Fruit fly (Drosophila melanogaster) whole organism, adult: Measurements from ENCODE around the gene CG34367.

Experiments
- CG11617 ChIP-seq: fragments of 200-800 bp; sonication (Bioruptor generic); optimal IDR thresholded peaks from 2 replicates; lab custom pipeline; 2017; ENCODE audit warnings: mild to moderate bottlenecking, missing biosample characterization, missing genetic modification reagents, missing genetic modification characterization
- CG12768 ChIP-seq: fragments of 200-800 bp; sonication (Bioruptor generic); optimal IDR thresholded peaks from 2 replicates; lab custom pipeline; 2017; ENCODE audit warnings: missing biosample characterization, missing genetic modification characterization, mild to moderate bottlenecking, moderate library complexity, missing genetic modification reagents
- CG14711 ChIP-seq: fragments of 200-800 bp; sonication (Bioruptor generic); optimal IDR thresholded peaks from 2 replicates; lab custom pipeline; 2018; ENCODE audit warnings: missing biosample characterization, mild to moderate bottlenecking, missing genetic modification characterization, moderate library complexity
- CG1620 ChIP-seq: fragments of 200-800 bp; sonication (Bioruptor generic); optimal IDR thresholded peaks from 2 replicates; lab custom pipeline; 2016; ENCODE audit warnings: missing biosample characterization, missing genetic modification characterization
- CG7101 ChIP-seq: fragments of 200-800 bp; sonication (Bioruptor generic); optimal IDR thresholded peaks from 2 replicates; lab custom pipeline; 2018; ENCODE audit warnings: missing biosample characterization, mild to moderate bottlenecking, missing genetic modification characterization, moderate library complexity
- Clk ChIP-seq: fragments of 200-800 bp; sonication (Bioruptor generic); optimal IDR thresholded peaks from 2 replicates; lab custom pipeline; 2017; ENCODE audit warnings: missing biosample characterization, missing genetic modification characterization
- Mnt ChIP-seq: fragments of 200-800 bp; sonication (Bioruptor generic); optimal IDR thresholded peaks from 2 replicates; lab custom pipeline; 2016; ENCODE audit warnings: missing biosample characterization, mild to moderate bottlenecking, missing genetic modification characterization
- bab1 ChIP-seq: fragments of 200-800 bp; sonication (Bioruptor generic); optimal IDR thresholded peaks from 3 replicates; lab custom pipeline; 2019; ENCODE audit warnings: missing biosample characterization, mild to moderate bottlenecking, missing genetic modification characterization, moderate library complexity
- cic ChIP-seq: fragments of 200-800 bp; sonication (Bioruptor generic); optimal IDR thresholded peaks from 2 replicates; lab custom pipeline; 2017; ENCODE audit warnings: missing biosample characterization, mild to moderate bottlenecking, missing genetic modification characterization, moderate library complexity
- cnc ChIP-seq, 2 experiments: fragments of >200 bp; optimal IDR thresholded peaks; 2 replicates each; lab custom pipeline; 2017
- kay ChIP-seq: fragments of 200-800 bp; sonication (Bioruptor generic); peaks from one replicate; lab custom pipeline; 2016; ENCODE audit warnings: missing biosample characterization, missing genetic modification characterization, borderline replicate concordance
- ovo ChIP-seq: fragments of 200-800 bp; sonication (Bioruptor generic); optimal IDR thresholded peaks from 2 replicates; lab custom pipeline; 2016; ENCODE audit warnings: missing biosample characterization, missing genetic modification characterization
- pad ChIP-seq: fragments of 200-800 bp; sonication (Bioruptor generic); optimal IDR thresholded peaks from 3 replicates; lab custom pipeline; 2017; ENCODE audit warnings: missing biosample characterization, missing genetic modification characterization, mild to moderate bottlenecking, moderate library complexity, missing genetic modification reagents
- tj ChIP-seq: fragments of 200-800 bp; sonication (Bioruptor generic); optimal IDR thresholded peaks from 3 replicates; lab custom pipeline; 2017; ENCODE audit warnings: missing biosample characterization, mild to moderate bottlenecking, missing genetic modification characterization, moderate library complexity

DNA sequence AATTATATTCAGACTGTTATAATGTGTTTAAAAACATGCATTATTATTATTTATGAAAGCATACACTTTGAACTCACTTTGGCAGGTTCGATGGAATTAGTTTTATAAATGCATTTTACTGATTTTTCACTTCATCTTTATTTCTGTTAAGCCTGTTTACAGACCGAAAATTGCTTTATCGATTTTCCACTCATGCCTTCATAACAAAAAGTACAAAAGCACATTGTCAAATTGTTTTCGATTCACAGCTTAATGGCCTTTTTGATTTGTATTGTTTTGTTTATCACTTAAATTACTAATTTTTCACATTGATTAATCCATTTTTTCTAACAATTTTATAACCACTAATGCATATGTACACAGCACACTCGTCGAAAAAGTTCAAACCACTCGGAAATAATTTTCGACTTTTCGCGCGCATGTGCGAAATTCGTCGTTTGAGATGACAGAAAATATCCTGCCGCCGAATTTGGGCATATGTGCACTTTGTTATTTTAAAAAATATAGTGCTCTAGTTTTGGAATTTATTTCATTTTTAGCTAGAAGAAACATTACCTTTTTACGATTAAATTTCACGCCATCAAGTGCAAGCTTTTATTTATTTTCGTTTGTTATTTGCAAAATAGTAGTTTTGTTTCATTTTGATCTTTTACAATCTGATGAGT lies 20.0 kb upstream of the CG34367 start, which contains the start of gene rho-5:
- no peak for TF ChIP-seq ovo (GFP tag; lab: Kevin White, UChicago)
- TF ChIP-seq Mnt (GFP tag; lab: Kevin White, UChicago), result no peak
- no peak for TF ChIP-seq CG12768 (GFP tag; lab: Kevin White, UChicago)
- TF ChIP-seq CG14711 (tag; lab: Kevin White, UChicago), result no peak
- no peak for TF ChIP-seq Clk
- no peak for TF ChIP-seq pad
- no peak for TF ChIP-seq CG11617 (GFP tag; lab: Kevin White, UChicago)
- no peak for TF ChIP-seq cnc (optimal IDR thresholded peaks at IDR 0.05; lab: Kevin White, UChicago)
- no peak for TF ChIP-seq kay
- TF ChIP-seq bab1, result no peak
- TF ChIP-seq tj (GFP tag; lab: Kevin White, UChicago), result no peak
- TF ChIP-seq cic (GFP tag; lab: Kevin White, UChicago), result no peak
- TF ChIP-seq CG7101 (tag; lab: Kevin White, UChicago), result no peak
- TF ChIP-seq CG1620 (GFP tag; lab: Kevin White, UChicago), result no peak
